ENCODE assay signal across 1 fruit fly cellular context in genomic region chr3L:9848744-9849143, dm6.
A peak's percentile ranks its signal among the peaks of the same experiment; 100 is the strongest.
TF ChIP-seq lines count a peak whose summit lies in the region.

No protein-coding gene starts in this region.

TF ChIP-seq in whole organism, prepupa, 60 proteins besides CTCF, POLR2A, EP300 and RAD21 (continued from another document):
- TF ChIP-seq fkh (GFP tag; optimal IDR thresholded peaks at IDR 0.05; lab: Kevin White, UChicago) (no peak), cyc (GFP tag; optimal IDR thresholded peaks at IDR 0.05; lab: Kevin White, UChicago) (no peak), CG3919 (GFP tag; optimal IDR thresholded peaks at IDR 0.05; lab: Kevin White, UChicago) (peak; percentile 58), CG34406 (GFP tag; optimal IDR thresholded peaks at IDR 0.05; lab: Kevin White, UChicago) (no peak), CG16779 (tag; optimal IDR thresholded peaks at IDR 0.05; lab: Kevin White, UChicago) (peak; percentile 83), CG11762 (GFP tag; optimal IDR thresholded peaks at IDR 0.05; lab: Kevin White, UChicago; ENCODE audit: insufficient read depth) (peak; percentile 43), Eip78C (GFP tag; lab: Kevin White, UChicago) (no peak), Gug (GFP tag; IDR thresholded peaks at IDR 0.05; lab: Robert Waterston, UW) (no peak), CG6163 (GFP tag; IDR thresholded peaks at IDR 0.05; lab: Robert Waterston, UW) (peak; percentile 91), pdm3 (GFP tag; optimal IDR thresholded peaks at IDR 0.05; lab: Kevin White, UChicago) (peak; percentile 56), Sox14 (GFP tag; optimal IDR thresholded peaks at IDR 0.05; lab: Kevin White, UChicago) (peak; percentile 34), Sox102F (GFP tag; optimal IDR thresholded peaks at IDR 0.05; lab: Kevin White, UChicago) (no peak), Hr38 (GFP tag; optimal IDR thresholded peaks at IDR 0.05; lab: Kevin White, UChicago) (no peak), CG9139 (GFP tag; optimal IDR thresholded peaks at IDR 0.05; lab: Kevin White, UChicago) (peak; percentile 91), topi (GFP tag; optimal IDR thresholded peaks at IDR 0.05; lab: Kevin White, UChicago) (no peak), Met (GFP tag; optimal IDR thresholded peaks at IDR 0.05; lab: Kevin White, UChicago) (no peak), achi (GFP tag; optimal IDR thresholded peaks at IDR 0.05; lab: Kevin White, UChicago) (peak; percentile 45), dsx (GFP tag; optimal IDR thresholded peaks at IDR 0.05; lab: Kevin White, UChicago; ENCODE audit: poor library complexity, severe bottlenecking) (peak; percentile 66)
